Fruit fly (Drosophila melanogaster) whole organism, prepupa: ENCODE results near the gene Atac1.

Experiments
- Blimp-1 ChIP-seq: fragments of 200-800 bp; sonication (Bioruptor generic); optimal IDR thresholded peaks from 3 replicates; lab custom pipeline; 2017; ENCODE audit warnings: missing biosample characterization, missing genetic modification characterization, mild to moderate bottlenecking, moderate library complexity, missing genetic modification reagents
- CG10631 ChIP-seq: fragments of 200-800 bp; sonication (Bioruptor generic); optimal IDR thresholded peaks from 2 replicates; lab custom pipeline; 2016; ENCODE audit warnings: missing biosample characterization, missing genetic modification characterization
- CG11294 ChIP-seq: fragments of 200-800 bp; sonication (Bioruptor generic); IDR thresholded peaks from 2 replicates; pipeline ENCODE4 v1.3.6; 2022; ENCODE audit warnings: missing biosample characterization, missing genetic modification characterization
- CG11902 ChIP-seq: fragments of 200-800 bp; sonication (Bioruptor generic); optimal IDR thresholded peaks from 3 replicates; lab custom pipeline; 2016; ENCODE audit warnings: missing biosample characterization, missing genetic modification characterization
- CG1621 ChIP-seq: fragments of 200-800 bp; sonication (Bioruptor generic); optimal IDR thresholded peaks from 3 replicates; lab custom pipeline; 2018; ENCODE audit warnings: missing biosample characterization, mild to moderate bottlenecking, missing genetic modification characterization
- CG16779 ChIP-seq: fragments of 200-800 bp; sonication (Bioruptor generic); optimal IDR thresholded peaks from 3 replicates; lab custom pipeline; 2017; ENCODE audit warnings: missing biosample characterization, mild to moderate bottlenecking, missing genetic modification characterization
- CG31627 ChIP-seq: fragments of 200-800 bp; sonication (Bioruptor generic); optimal IDR thresholded peaks from 3 replicates; lab custom pipeline; 2016; ENCODE audit warnings: missing biosample characterization, missing genetic modification characterization
- CG32006 ChIP-seq: fragments of 200-800 bp; sonication (Bioruptor generic); optimal IDR thresholded peaks from 3 replicates; lab custom pipeline; 2017; ENCODE audit warnings: missing biosample characterization, mild to moderate bottlenecking, missing genetic modification characterization
- CG34406 ChIP-seq: fragments of 200-800 bp; sonication (Bioruptor generic); optimal IDR thresholded peaks from 3 replicates; lab custom pipeline; 2016; ENCODE audit warnings: missing biosample characterization, missing genetic modification characterization
- CG4318 ChIP-seq: fragments of 200-800 bp; sonication (Bioruptor generic); optimal IDR thresholded peaks from 3 replicates; lab custom pipeline; 2017; ENCODE audit warnings: missing biosample characterization, mild to moderate bottlenecking, missing genetic modification characterization
- CG6163 ChIP-seq: fragments of 200-800 bp; sonication (Bioruptor generic); IDR thresholded peaks from 3 replicates; pipeline ENCODE4 v1.3.6; 2022; ENCODE audit warnings: missing biosample characterization, missing genetic modification characterization
- CG6792 ChIP-seq: fragments of 200-800 bp; sonication (Bioruptor generic); optimal IDR thresholded peaks from 3 replicates; lab custom pipeline; 2016; ENCODE audit warnings: missing biosample characterization, missing genetic modification characterization
- CG6808 ChIP-seq: fragments of 200-800 bp; sonication (Bioruptor generic); optimal IDR thresholded peaks from 3 replicates; lab custom pipeline; 2017; ENCODE audit warnings: missing biosample characterization, missing genetic modification characterization, mild to moderate bottlenecking, moderate library complexity, missing genetic modification reagents
- CG6854 ChIP-seq: fragments of 200-800 bp; sonication (Bioruptor generic); optimal IDR thresholded peaks from 2 replicates; lab custom pipeline; 2017; ENCODE audit warnings: missing biosample characterization, mild to moderate bottlenecking, missing genetic modification characterization
- CG7368 ChIP-seq: fragments of 200-800 bp; sonication (Bioruptor generic); optimal IDR thresholded peaks from 3 replicates; lab custom pipeline; 2016; ENCODE audit warnings: missing biosample characterization, missing genetic modification characterization
- CG8319 ChIP-seq: fragments of 200-800 bp; sonication (Bioruptor generic); optimal IDR thresholded peaks from 3 replicates; lab custom pipeline; 2016; ENCODE audit warnings: missing biosample characterization, missing genetic modification characterization
- CG9139 ChIP-seq: fragments of 200-800 bp; sonication (Bioruptor generic); optimal IDR thresholded peaks from 3 replicates; lab custom pipeline; 2017; ENCODE audit warnings: missing biosample characterization, mild to moderate bottlenecking, missing genetic modification characterization
- Eip75B ChIP-seq: fragments of 200-800 bp; sonication (Bioruptor generic); optimal IDR thresholded peaks from 3 replicates; lab custom pipeline; 2016; ENCODE audit warnings: missing biosample characterization, missing genetic modification characterization
- Eip78C ChIP-seq: fragments of 200-800 bp; sonication (Bioruptor generic); peaks from one replicate; lab custom pipeline; 2016; ENCODE audit warnings: missing biosample characterization, missing genetic modification characterization
- Eip93F ChIP-seq: fragments of 200-800 bp; sonication (Bioruptor generic); optimal IDR thresholded peaks from 2 replicates; lab custom pipeline; 2016; ENCODE audit warnings: missing biosample characterization, mild to moderate bottlenecking, missing genetic modification characterization
- Ets21C ChIP-seq: fragments of 200-800 bp; sonication (Bioruptor generic); optimal IDR thresholded peaks from 3 replicates; lab custom pipeline; 2016; ENCODE audit warnings: missing biosample characterization, missing genetic modification characterization
- Ets96B ChIP-seq: fragments of 200-800 bp; optimal IDR thresholded peaks from 2 replicates; lab custom pipeline; 2019; ENCODE audit warnings: missing biosample characterization, mild to moderate bottlenecking, missing genetic modification characterization, moderate library complexity
- Gug ChIP-seq: fragments of 200-800 bp; sonication (Bioruptor generic); IDR thresholded peaks from 2 replicates; pipeline ENCODE4 v1.3.6; 2022; ENCODE audit warnings: missing biosample characterization, missing genetic modification characterization
- Hr38 ChIP-seq: sonication (Bioruptor generic); optimal IDR thresholded peaks from 2 replicates; lab custom pipeline; 2016; ENCODE audit warnings: missing biosample characterization, missing genetic modification characterization
- Hr39 ChIP-seq: fragments of 200-800 bp; sonication (Bioruptor generic); optimal IDR thresholded peaks from 2 replicates; lab custom pipeline; 2016; ENCODE audit warnings: missing biosample characterization, missing genetic modification characterization
- Hr4 ChIP-seq: fragments of 200-800 bp; sonication (Bioruptor generic); optimal IDR thresholded peaks from 3 replicates; lab custom pipeline; 2016; ENCODE audit warnings: missing biosample characterization, missing genetic modification characterization
- Lpt ChIP-seq: fragments of 200-800 bp; sonication (Bioruptor generic); optimal IDR thresholded peaks from 3 replicates; lab custom pipeline; 2016; ENCODE audit warnings: missing biosample characterization, missing genetic modification characterization
- Met ChIP-seq: fragments of 200-800 bp; sonication (Bioruptor generic); optimal IDR thresholded peaks from 3 replicates; lab custom pipeline; 2016; ENCODE audit warnings: missing biosample characterization, missing genetic modification characterization
- Smox ChIP-seq: fragments of 200-800 bp; sonication (Bioruptor generic); optimal IDR thresholded peaks from 3 replicates; lab custom pipeline; 2016; ENCODE audit warnings: missing biosample characterization, missing genetic modification characterization
- Sox102F ChIP-seq: fragments of 200-800 bp; sonication (Bioruptor generic); optimal IDR thresholded peaks from 2 replicates; lab custom pipeline; 2016; ENCODE audit warnings: missing biosample characterization, mild to moderate bottlenecking, missing genetic modification characterization
- Sox14 ChIP-seq: fragments of 200-800 bp; sonication (Bioruptor generic); optimal IDR thresholded peaks from 3 replicates; lab custom pipeline; 2016; ENCODE audit warnings: missing biosample characterization, missing genetic modification characterization
- Sox15 ChIP-seq: fragments of 200-800 bp; sonication (Bioruptor generic); optimal IDR thresholded peaks from 3 replicates; lab custom pipeline; 2016; ENCODE audit warnings: missing biosample characterization, missing genetic modification characterization
- achi ChIP-seq: fragments of 200-800 bp; sonication (Bioruptor generic); optimal IDR thresholded peaks from 3 replicates; lab custom pipeline; 2016; ENCODE audit warnings: missing biosample characterization, missing genetic modification characterization
- acj6 ChIP-seq: fragments of 200-800 bp; sonication (Bioruptor generic); optimal IDR thresholded peaks from 3 replicates; lab custom pipeline; 2016; ENCODE audit warnings: missing biosample characterization, missing genetic modification characterization
- dac ChIP-seq: fragments of 200-800 bp; sonication (Bioruptor generic); optimal IDR thresholded peaks from 2 replicates; lab custom pipeline; 2017; ENCODE audit warnings: missing biosample characterization, mild to moderate bottlenecking, missing genetic modification characterization
- dsx ChIP-seq: fragments of 200-800 bp; optimal IDR thresholded peaks from 3 replicates; lab custom pipeline; 2019; ENCODE audit warnings: missing biosample characterization, mild to moderate bottlenecking, missing genetic modification characterization, moderate library complexity; ENCODE audit not compliant: poor library complexity, severe bottlenecking
- eg ChIP-seq: fragments of 200-800 bp; sonication (Bioruptor generic); IDR thresholded peaks from 3 replicates; pipeline ENCODE4 v1.3.6; 2022; ENCODE audit warnings: missing biosample characterization, missing genetic modification characterization
- fkh ChIP-seq: fragments of 200-800 bp; sonication (Bioruptor generic); optimal IDR thresholded peaks from 3 replicates; lab custom pipeline; 2017; ENCODE audit warnings: missing biosample characterization, mild to moderate bottlenecking, missing genetic modification characterization, moderate library complexity
- net ChIP-seq: fragments of 200-800 bp; sonication (Bioruptor generic); optimal IDR thresholded peaks from 3 replicates; lab custom pipeline; 2016; ENCODE audit warnings: missing biosample characterization, missing genetic modification characterization
- pdm3 ChIP-seq: fragments of 200-800 bp; sonication (Bioruptor generic); optimal IDR thresholded peaks from 3 replicates; lab custom pipeline; 2016; ENCODE audit warnings: missing biosample characterization, missing genetic modification characterization
- ss ChIP-seq, 2 experiments: fragments of 200-800 bp; sonication (Bioruptor generic); optimal IDR thresholded peaks; 2 replicates in 1 of 2; 3 replicates in 1 of 2; lab custom pipeline; 2017 to 2018; ENCODE audit warnings: mild to moderate bottlenecking in 2 of 2, missing biosample characterization in 2 of 2, missing genetic modification characterization in 2 of 2, moderate library complexity in 1 of 2
- vri ChIP-seq: fragments of 200-800 bp; sonication (Bioruptor generic); optimal IDR thresholded peaks from 3 replicates; lab custom pipeline; 2016; ENCODE audit warnings: missing biosample characterization, mild to moderate bottlenecking, missing genetic modification characterization

Gene Atac1

DNA sequence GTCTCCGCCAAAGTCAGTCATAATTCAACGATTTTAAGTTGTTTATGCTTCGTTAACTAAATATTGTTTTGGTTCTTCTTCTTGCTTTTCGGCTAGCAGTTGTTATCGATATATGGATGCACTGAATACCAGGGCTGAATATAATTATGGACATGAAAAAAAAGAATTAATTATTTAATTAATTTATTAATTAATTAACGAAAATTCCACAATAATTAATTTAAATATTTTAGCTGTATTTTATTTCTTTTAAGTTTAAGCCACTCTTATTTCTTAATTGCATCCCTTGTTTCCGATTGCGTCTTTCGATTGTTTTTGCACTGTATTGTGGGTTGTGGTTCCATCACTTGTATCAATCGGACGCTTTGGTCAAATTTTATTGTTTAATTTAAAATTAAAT lies 10.0 kb downstream of the Atac1 start, which contains the start of the genes Gas41 and SA1 (continued):
- peak; percentile 27 for TF ChIP-seq CG6792 (GFP tag; lab: Kevin White, UChicago)
- peak; percentile 65 for TF ChIP-seq Eip93F
- no peak for TF ChIP-seq Sox102F (GFP tag; lab: Kevin White, UChicago)
- TF ChIP-seq acj6 (GFP tag; lab: Kevin White, UChicago): no peak
- peak; percentile 32 for TF ChIP-seq CG1621
- TF ChIP-seq CG16779 (tag; lab: Kevin White, UChicago): no peak
- no peak for TF ChIP-seq net (GFP tag; lab: Kevin White, UChicago)
- no peak for TF ChIP-seq CG6854 (GFP tag; lab: Kevin White, UChicago)

- no peak for TF ChIP-seq CG9139 (GFP tag; lab: Kevin White, UChicago)
- no peak for TF ChIP-seq CG6808 (GFP tag; lab: Kevin White, UChicago)
- TF ChIP-seq Eip78C (GFP tag; lab: Kevin White, UChicago): peak; percentile 80
- no peak for TF ChIP-seq CG11294 (GFP tag; lab: Robert Waterston, UW)
- TF ChIP-seq fkh (GFP tag; lab: Kevin White, UChicago): no peak
- no peak for TF ChIP-seq Hr4 (GFP tag; lab: Kevin White, UChicago)
- peak; percentile 34 for TF ChIP-seq Sox14 (GFP tag; lab: Kevin White, UChicago)
- TF ChIP-seq CG31627: no peak
- TF ChIP-seq CG7368 (GFP tag; lab: Kevin White, UChicago): no peak
- no peak for TF ChIP-seq Smox (GFP tag; lab: Kevin White, UChicago)
- TF ChIP-seq CG11902: no peak
- TF ChIP-seq pdm3 (GFP tag; lab: Kevin White, UChicago): no peak
- no peak for TF ChIP-seq vri (GFP tag; lab: Kevin White, UChicago)
- TF ChIP-seq CG6163: 0 out of 3 replicates have a peak, but pooled peaks have one; percentile 20
- TF ChIP-seq CG32006 (GFP tag; lab: Kevin White, UChicago): no peak
- TF ChIP-seq CG16779 (tag; lab: Kevin White, UChicago): no peak
- TF ChIP-seq Eip93F: no peak
- no peak for TF ChIP-seq Lpt (GFP tag; lab: Kevin White, UChicago)
- no peak for TF ChIP-seq Ets96B (tag; lab: Kevin White, UChicago)
- no peak for TF ChIP-seq Hr38
- no peak for TF ChIP-seq dsx
- no peak for TF ChIP-seq Met (GFP tag; lab: Kevin White, UChicago)
- TF ChIP-seq Eip75B (GFP tag; lab: Kevin White, UChicago): no peak
- no peak for TF ChIP-seq net (GFP tag; lab: Kevin White, UChicago)
- TF ChIP-seq Hr39 (GFP tag; lab: Kevin White, UChicago): peak; percentile 9
- TF ChIP-seq Blimp-1 (GFP tag; lab: Kevin White, UChicago): no peak
- no peak for TF ChIP-seq CG10631 (GFP tag; lab: Kevin White, UChicago)
- TF ChIP-seq CG4318: no peak
- no peak for TF ChIP-seq dac
- no peak for TF ChIP-seq Gug (GFP tag; lab: Robert Waterston, UW)
- TF ChIP-seq Ets21C (GFP tag; lab: Kevin White, UChicago): no peak
- no peak for TF ChIP-seq CG6854 (GFP tag; lab: Kevin White, UChicago)
- no peak for TF ChIP-seq ss (GFP tag; optimal IDR thresholded peaks at IDR 0.05; lab: Kevin White, UChicago)
- no peak for TF ChIP-seq CG8319 (GFP tag; lab: Kevin White, UChicago)
- no peak for TF ChIP-seq Sox15 (GFP tag; lab: Kevin White, UChicago)
Measured at dm6 chr2L:6948540-6948942, 11.6 kb downstream of the Atac1 start, which contains the start of gene ihog. ihog (minus strand) TSS chr2L:6948808.

DNA sequence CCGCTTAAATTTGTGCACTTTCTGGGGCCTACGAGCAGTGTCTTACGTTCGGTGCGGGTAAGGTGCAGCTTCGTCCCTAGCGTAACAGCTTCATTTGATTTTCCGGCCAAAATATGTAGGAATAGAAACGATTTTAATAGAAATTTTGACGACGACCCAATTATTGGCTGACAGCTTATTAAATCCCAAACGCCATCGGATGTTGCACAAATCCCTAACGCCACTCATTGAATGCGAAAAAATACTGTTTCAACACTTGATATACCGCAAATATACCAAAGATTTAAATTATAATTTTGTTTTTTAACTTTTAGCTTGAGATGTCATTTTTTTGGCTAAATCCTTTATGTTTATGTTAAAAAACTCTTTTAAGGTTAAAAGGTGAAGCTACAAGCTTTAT lies 15.0 kb downstream of the Atac1 start, which contains the start of gene Fgop2:
TSS of gene Fgop2 (minus strand) at position 202 of the 400 bp plus-strand sequence.
- TF ChIP-seq Sox14 (GFP tag; lab: Kevin White, UChicago): peak; percentile 40
- no peak for TF ChIP-seq eg (GFP tag; lab: Robert Waterston, UW)
- no peak for TF ChIP-seq CG34406
- TF ChIP-seq Met (GFP tag; lab: Kevin White, UChicago): no peak
- no peak for TF ChIP-seq CG1621
- TF ChIP-seq CG4318: no peak
- no peak for TF ChIP-seq CG7368 (GFP tag; lab: Kevin White, UChicago)
- no peak for TF ChIP-seq Smox (GFP tag; lab: Kevin White, UChicago)
- no peak for TF ChIP-seq Ets96B (tag; lab: Kevin White, UChicago)
- peak; percentile 64 for TF ChIP-seq achi (GFP tag; lab: Kevin White, UChicago)
- TF ChIP-seq Ets21C (GFP tag; lab: Kevin White, UChicago): no peak
- TF ChIP-seq Gug (GFP tag; lab: Robert Waterston, UW): no peak
- TF ChIP-seq Eip75B (GFP tag; lab: Kevin White, UChicago): no peak
- TF ChIP-seq, all 60 proteins: peak for 2
